Worm (Caenorhabditis elegans) whole organism, early embryonic: ENCODE measurements around the gene ceh-7.

ENCODE experiments used
- B0310.2 ChIP-seq: sonication (generic microtip); optimal IDR thresholded peaks from 2 replicates; lab custom pipeline; 2016; ENCODE audit warnings: mild to moderate bottlenecking, missing genetic modification characterization, missing compliant biosample characterization
- F13C5.2 ChIP-seq: sonication (generic microtip); optimal IDR thresholded peaks from 2 replicates; lab custom pipeline; 2017; ENCODE audit warnings: mild to moderate bottlenecking, missing genetic modification characterization, inconsistent platforms, missing compliant biosample characterization
- aly-1 ChIP-seq: sonication (generic microtip); optimal IDR thresholded peaks from 2 replicates; lab custom pipeline; 2016; ENCODE audit warnings: missing genetic modification characterization, missing compliant biosample characterization
- ama-1 ChIP-seq: fragments of 150-350 bp; optimal IDR thresholded peaks from 2 replicates; lab custom pipeline; 2014
- ceh-13 ChIP-seq: fragments of 200-800 bp; sonication (Bioruptor generic); optimal IDR thresholded peaks from 2 replicates; lab custom pipeline; 2018; ENCODE audit warnings: mild to moderate bottlenecking, missing genetic modification characterization, missing compliant biosample characterization
- ceh-36 ChIP-seq: sonication (generic microtip); optimal IDR thresholded peaks from 2 replicates; lab custom pipeline; 2016; ENCODE audit warnings: missing genetic modification characterization, inconsistent platforms, missing compliant biosample characterization
- ets-7 ChIP-seq: sonication (generic microtip); optimal IDR thresholded peaks from 2 replicates; lab custom pipeline; 2016; ENCODE audit warnings: missing genotype, missing genetic modification characterization, missing compliant biosample characterization
- flt-1 ChIP-seq: fragments of 200-800 bp; sonication (Bioruptor generic); IDR thresholded peaks from 2 replicates; pipeline ENCODE4 v1.3.6; 2022; ENCODE audit warnings: missing genetic modification characterization, missing compliant biosample characterization
- hmbx-1 ChIP-seq: sonication (generic microtip); optimal IDR thresholded peaks from 2 replicates; lab custom pipeline; 2016; ENCODE audit warnings: mild to moderate bottlenecking, missing genetic modification characterization, missing compliant biosample characterization
- hmg-4 ChIP-seq: fragments of 200-800 bp; sonication (Bioruptor generic); optimal IDR thresholded peaks from 2 replicates; lab custom pipeline; 2018; ENCODE audit warnings: mild to moderate bottlenecking, missing genetic modification characterization, missing compliant biosample characterization
- hnd-1 ChIP-seq: sonication (generic microtip); optimal IDR thresholded peaks from 2 replicates; lab custom pipeline; 2016; ENCODE audit warnings: missing genetic modification characterization, missing compliant biosample characterization
- pes-1 ChIP-seq: fragments of 200-800 bp; sonication (Bioruptor generic); IDR thresholded peaks from 2 replicates; pipeline ENCODE4 v1.3.6; 2022; ENCODE audit warnings: missing genetic modification reagents, missing genetic modification characterization, missing compliant biosample characterization
- scrt-1 ChIP-seq: fragments of 200-800 bp; sonication (Bioruptor generic); IDR thresholded peaks from 2 replicates; pipeline ENCODE4 v1.3.6; 2022; ENCODE audit warnings: missing genetic modification characterization, missing compliant biosample characterization
- sea-1 ChIP-seq: fragments of 200-800 bp; sonication (Bioruptor generic); conservative IDR thresholded peaks from 2 replicates; pipeline ENCODE4 v1.3.6; 2022; ENCODE audit warnings: missing genetic modification characterization, missing compliant biosample characterization
- tbx-11 ChIP-seq: fragments of 200-800 bp; sonication (Bioruptor generic); IDR thresholded peaks from 2 replicates; pipeline ENCODE4 v1.3.6; 2022; ENCODE audit warnings: missing genetic modification characterization, missing compliant biosample characterization
- tbx-37 ChIP-seq: fragments of 200-800 bp; sonication (Bioruptor generic); conservative IDR thresholded peaks from 2 replicates; pipeline ENCODE4 v1.3.6; 2022; ENCODE audit warnings: missing genetic modification reagents, missing genetic modification characterization, missing compliant biosample characterization
- tra-4 ChIP-seq: sonication (generic microtip); optimal IDR thresholded peaks from 2 replicates; lab custom pipeline; 2017; ENCODE audit warnings: missing genetic modification characterization, missing compliant biosample characterization

ceh-7 gene

ce11 chrII:8710317-8710716, 6.7 kb upstream of the ceh-7 start, which contains the start of gene srg-15:
Gene srg-15 (minus strand): TSS chrII:8710417.
- TF ChIP-seq hmg-4 (GFP tag; lab: Kevin White, UChicago), result no peak
- no peak for TF ChIP-seq aly-1 (tag; lab: Kevin White, UChicago)
- TF ChIP-seq F13C5.2 (tag; lab: Kevin White, UChicago), result no peak
- no peak for TF ChIP-seq hnd-1 (tag; lab: Kevin White, UChicago)
- TF ChIP-seq pes-1 (GFP tag; lab: Robert Waterston, UW), result no peak
- no peak for TF ChIP-seq ceh-36 (tag; lab: Kevin White, UChicago)
- TF ChIP-seq ets-7 (tag; lab: Kevin White, UChicago), result no peak
- no peak for TF ChIP-seq tra-4 (tag; lab: Kevin White, UChicago)
- no peak for TF ChIP-seq tbx-11
- no peak for TF ChIP-seq ceh-13 (GFP tag; lab: Kevin White, UChicago)
- no peak for TF ChIP-seq B0310.2 (tag; lab: Kevin White, UChicago)
- no peak for TF ChIP-seq scrt-1 (GFP tag; lab: Robert Waterston, UW)
- no peak for TF ChIP-seq sea-1 (GFP tag; lab: Robert Waterston, UW)
- TF ChIP-seq flt-1 (GFP tag; lab: Robert Waterston, UW), result no peak

- no peak for TF ChIP-seq tbx-11
- TF ChIP-seq tbx-37 (GFP tag; lab: Robert Waterston, UW), result no peak
Measured at ce11 chrII:8707024-8707423, 3.4 kb upstream of the ceh-7 start, which contains the start of gene cup-16. Gene cup-16 (plus strand): TSS chrII:8707155.

ce11 chrII:8704413-8704874, 815 bp upstream of the ceh-7 start, which contains the start of gene prx-5:
Gene prx-5 (plus strand): TSS chrII:8704824.
- TF ChIP-seq flt-1 (GFP tag; lab: Robert Waterston, UW) (no peak), tbx-11 (no peak), B0310.2 (tag; lab: Kevin White, UChicago) (no peak), F13C5.2 (tag; lab: Kevin White, UChicago) (no peak), aly-1 (tag; lab: Kevin White, UChicago) (no peak), hnd-1 (tag; lab: Kevin White, UChicago) (no peak), pes-1 (GFP tag; lab: Robert Waterston, UW) (no peak), tra-4 (tag; lab: Kevin White, UChicago) (no peak), ets-7 (tag; lab: Kevin White, UChicago) (no peak), ama-1 (lab: Kevin White, UChicago) (no peak)

ce11 chrII:8701619-8702350, 1.8 kb downstream of the ceh-7 start, which contains the start of gene sphk-1:
Gene sphk-1 (minus strand): TSS chrII:8701669.
- TF ChIP-seq tbx-37 (GFP tag; lab: Robert Waterston, UW) (no peak), ama-1 (lab: Kevin White, UChicago) (no peak), aly-1 (tag; lab: Kevin White, UChicago) (no peak), hmbx-1 (no peak), pes-1 (GFP tag; lab: Robert Waterston, UW) (no peak), hnd-1 (tag; lab: Kevin White, UChicago) (no peak), scrt-1 (GFP tag; lab: Robert Waterston, UW) (no peak), sea-1 (GFP tag; lab: Robert Waterston, UW) (no peak), flt-1 (GFP tag; lab: Robert Waterston, UW) (no peak), F13C5.2 (tag; lab: Kevin White, UChicago) (no peak), hmg-4 (GFP tag; lab: Kevin White, UChicago) (no peak), ceh-36 (tag; lab: Kevin White, UChicago) (no peak), ceh-13 (GFP tag; lab: Kevin White, UChicago) (no peak)

ce11 chrII:8701059-8701458, 2.6 kb downstream of the ceh-7 start:
- no peak for TF ChIP-seq B0310.2 (tag; lab: Kevin White, UChicago)
- TF ChIP-seq ceh-36 (tag; lab: Kevin White, UChicago), result no peak
- no peak for TF ChIP-seq aly-1 (tag; lab: Kevin White, UChicago)
- no peak for TF ChIP-seq ets-7 (tag; lab: Kevin White, UChicago)
- no peak for TF ChIP-seq sea-1 (GFP tag; lab: Robert Waterston, UW)
- no peak for TF ChIP-seq hnd-1 (tag; lab: Kevin White, UChicago)
- no peak for TF ChIP-seq hmbx-1
- TF ChIP-seq scrt-1 (GFP tag; lab: Robert Waterston, UW), result no peak
- no peak for TF ChIP-seq ama-1 (lab: Kevin White, UChicago)
- TF ChIP-seq tbx-11, result no peak
- TF ChIP-seq F13C5.2 (tag; lab: Kevin White, UChicago), result no peak
- TF ChIP-seq ceh-13 (GFP tag; lab: Kevin White, UChicago), result no peak
- no peak for TF ChIP-seq tra-4 (tag; lab: Kevin White, UChicago)
- TF ChIP-seq pes-1 (GFP tag; lab: Robert Waterston, UW), result no peak

- TF ChIP-seq aly-1 (tag; lab: Kevin White, UChicago) (no peak), tbx-37 (GFP tag; lab: Robert Waterston, UW) (no peak), ceh-13 (GFP tag; lab: Kevin White, UChicago) (no peak), hnd-1 (tag; lab: Kevin White, UChicago) (no peak), flt-1 (GFP tag; lab: Robert Waterston, UW) (no peak), tbx-11 (no peak), tra-4 (tag; lab: Kevin White, UChicago) (no peak), ets-7 (tag; lab: Kevin White, UChicago) (no peak), hmbx-1 (no peak)
Measured at ce11 chrII:8698828-8699227, 4.8 kb downstream of the ceh-7 start, which contains the start of gene chdh-1. Gene chdh-1 (minus strand): TSS chrII:8698928.

- TF ChIP-seq flt-1 (GFP tag; lab: Robert Waterston, UW) (no peak), ceh-36 (tag; lab: Kevin White, UChicago) (no peak)
Measured at ce11 chrII:8695783-8696182, 7.8 kb downstream of the ceh-7 start, which contains the start of gene C34C6.10. Gene C34C6.10 (minus strand): TSS chrII:8695883.
